Worm (Caenorhabditis elegans) whole organism, L2 larva: ENCODE measurements around the gene C08B6.3.
A peak's percentile ranks its signal among the peaks of the same experiment; 100 is the strongest.

ENCODE experiments used
- C34F6.9 ChIP-seq: fragments of 150-350 bp; optimal IDR thresholded peaks from 2 replicates; lab custom pipeline; 2014; ENCODE audit warnings: missing biosample characterization, missing genetic modification characterization
- Y55F3AM.14 ChIP-seq: fragments of 200-800 bp; sonication (Bioruptor generic); optimal IDR thresholded peaks from 2 replicates; lab custom pipeline; 2018; ENCODE audit warnings: mild to moderate bottlenecking, missing genetic modification characterization, missing compliant biosample characterization
- ZK546.5 ChIP-seq: sonication (generic microtip); optimal IDR thresholded peaks from 2 replicates; lab custom pipeline; 2017; ENCODE audit warnings: missing biosample characterization, missing genetic modification characterization
- ama-1 ChIP-seq: fragments of 150-350 bp; optimal IDR thresholded peaks from 2 replicates; lab custom pipeline; 2018; ENCODE audit warnings: inconsistent platforms
- crh-2 ChIP-seq: sonication (generic microtip); optimal IDR thresholded peaks from 2 replicates; lab custom pipeline; 2017; ENCODE audit warnings: missing biosample characterization, missing genetic modification characterization
- dmd-4 ChIP-seq: sonication (generic microtip); optimal IDR thresholded peaks from 2 replicates; lab custom pipeline; 2017; ENCODE audit warnings: missing biosample characterization, missing genetic modification characterization
- egl-27 ChIP-seq: sonication (generic microtip); optimal IDR thresholded peaks from 3 replicates; lab custom pipeline; 2017; ENCODE audit warnings: missing biosample characterization, missing genetic modification reagents, missing genetic modification characterization
- elt-1 ChIP-seq: fragments of 150-350 bp; optimal IDR thresholded peaks from 2 replicates; lab custom pipeline; 2014; ENCODE audit warnings: missing biosample characterization, missing genetic modification characterization
- gmeb-1 ChIP-seq: fragments of 150-350 bp; optimal IDR thresholded peaks from 2 replicates; lab custom pipeline; 2014; ENCODE audit warnings: missing biosample characterization, missing genetic modification characterization
- lin-13 ChIP-seq: fragments of 150-350 bp; optimal IDR thresholded peaks from 2 replicates; lab custom pipeline; 2014; ENCODE audit warnings: missing biosample characterization, missing genetic modification reagents, missing genetic modification characterization
- lin-39 ChIP-seq: fragments of 150-350 bp; optimal IDR thresholded peaks from 2 replicates; lab custom pipeline; 2014; ENCODE audit warnings: missing biosample characterization, missing genetic modification reagents, missing genetic modification characterization
- mbf-1 ChIP-seq: sonication (generic microtip); optimal IDR thresholded peaks from 2 replicates; lab custom pipeline; 2017; ENCODE audit warnings: missing biosample characterization, missing genetic modification characterization
- nhr-10 ChIP-seq: sonication (generic microtip); optimal IDR thresholded peaks from 2 replicates; lab custom pipeline; 2017; ENCODE audit warnings: missing biosample characterization, missing genetic modification characterization
- nhr-129 ChIP-seq: fragments of 150-350 bp; optimal IDR thresholded peaks from 2 replicates; lab custom pipeline; 2014; ENCODE audit warnings: missing biosample characterization, missing genetic modification characterization
- nhr-21 ChIP-seq: fragments of 150-350 bp; optimal IDR thresholded peaks from 2 replicates; lab custom pipeline; 2014; ENCODE audit warnings: missing biosample characterization, missing genetic modification characterization
- nhr-25 ChIP-seq: fragments of 150-350 bp; sonication (generic microtip); optimal IDR thresholded peaks from 3 replicates; lab custom pipeline; 2014; ENCODE audit warnings: missing biosample characterization, missing genetic modification characterization
- nhr-6 ChIP-seq: fragments of 150-350 bp; optimal IDR thresholded peaks from 2 replicates; lab custom pipeline; 2014; ENCODE audit warnings: missing biosample characterization, missing genetic modification characterization
- sem-4 ChIP-seq: fragments of 150-350 bp; optimal IDR thresholded peaks from 2 replicates; lab custom pipeline; 2014; ENCODE audit warnings: missing biosample characterization, missing genetic modification reagents, missing genetic modification characterization
- sma-3 ChIP-seq: sonication (generic microtip); optimal IDR thresholded peaks from 2 replicates; lab custom pipeline; 2016; ENCODE audit warnings: missing genetic modification reagents, missing genetic modification characterization, missing compliant biosample characterization
- sma-9 ChIP-seq, 2 experiments: fragments of 150-350 bp in 1 of 2; sonication (generic microtip) in 1 of 2; optimal IDR thresholded peaks; 2 replicates each; lab custom pipeline; 2014 to 2016; ENCODE audit warnings: missing genetic modification characterization in 2 of 2, mild to moderate bottlenecking in 1 of 2, missing biosample characterization in 1 of 2, missing compliant biosample characterization in 1 of 2, missing genetic modification reagents in 1 of 2, moderate library complexity in 1 of 2
- snpc-4 ChIP-seq: fragments of 150-350 bp; optimal IDR thresholded peaks from 2 replicates; lab custom pipeline; 2014; ENCODE audit warnings: missing biosample characterization, missing genetic modification characterization
- unc-39 ChIP-seq: fragments of 150-350 bp; optimal IDR thresholded peaks from 2 replicates; lab custom pipeline; 2014; ENCODE audit warnings: missing biosample characterization, missing genetic modification characterization
- zag-1 ChIP-seq: fragments of 150-350 bp; optimal IDR thresholded peaks from 2 replicates; lab custom pipeline; 2014; ENCODE audit warnings: missing biosample characterization, missing genetic modification characterization
- ztf-1 ChIP-seq: fragments of 200-800 bp; sonication (Bioruptor generic); conservative IDR thresholded peaks from 2 replicates; pipeline ENCODE4 v1.3.6; 2022; ENCODE audit warnings: missing genetic modification characterization, missing compliant biosample characterization
- ztf-4 ChIP-seq: fragments of 150-350 bp; optimal IDR thresholded peaks from 2 replicates; lab custom pipeline; 2014; ENCODE audit warnings: missing biosample characterization, missing genetic modification characterization

C08B6.3 gene

DNA sequence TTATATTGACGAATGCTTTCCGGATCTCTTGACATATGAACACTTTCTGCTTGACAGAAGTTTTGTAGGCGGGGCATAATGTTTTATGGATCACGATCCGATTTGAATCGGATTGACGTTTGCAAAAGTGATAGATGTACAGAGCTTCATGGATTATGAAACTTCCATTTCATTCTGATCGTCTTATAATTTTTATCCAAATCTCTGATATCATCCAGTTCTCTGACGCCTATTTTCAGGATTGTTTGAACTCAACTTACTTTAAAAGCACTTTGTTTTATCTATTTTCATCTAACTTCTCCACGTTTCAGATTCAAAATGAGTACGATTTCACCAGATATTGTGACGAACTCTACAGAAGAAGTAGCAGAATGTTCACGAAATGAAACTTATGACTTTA lies 45.3 kb downstream of the C08B6.3 start, which contains the start of gene npr-39:
Gene npr-39, plus strand, starts transcription at position 301 of the 400 bp plus-strand sequence.
- TF ChIP-seq nhr-10 (tag; lab: Kevin White, UChicago) = no peak
- no peak for TF ChIP-seq egl-27
- no peak for TF ChIP-seq gmeb-1 (tag; lab: Kevin White, UChicago)
- no peak for TF ChIP-seq nhr-25 (tag; lab: Kevin White, UChicago)
- no peak for TF ChIP-seq zag-1 (tag; lab: Kevin White, UChicago)
- TF ChIP-seq ztf-4 (tag; lab: Kevin White, UChicago) = no peak
- no peak for TF ChIP-seq ama-1 (lab: Kevin White, UChicago)
- no peak for TF ChIP-seq ZK546.5 (tag; lab: Kevin White, UChicago)
- no peak for TF ChIP-seq nhr-6 (tag; lab: Kevin White, UChicago)
- TF ChIP-seq mbf-1 (tag; lab: Kevin White, UChicago) = no peak
- TF ChIP-seq sma-9 (GFP tag; optimal IDR thresholded peaks at IDR 0.05; lab: Kevin White, UChicago) = no peak
- no peak for TF ChIP-seq sma-9 (tag; optimal IDR thresholded peaks at IDR 0.05; lab: Kevin White, UChicago)
- no peak for TF ChIP-seq sma-3 (GFP tag; lab: Kevin White, UChicago)

DNA sequence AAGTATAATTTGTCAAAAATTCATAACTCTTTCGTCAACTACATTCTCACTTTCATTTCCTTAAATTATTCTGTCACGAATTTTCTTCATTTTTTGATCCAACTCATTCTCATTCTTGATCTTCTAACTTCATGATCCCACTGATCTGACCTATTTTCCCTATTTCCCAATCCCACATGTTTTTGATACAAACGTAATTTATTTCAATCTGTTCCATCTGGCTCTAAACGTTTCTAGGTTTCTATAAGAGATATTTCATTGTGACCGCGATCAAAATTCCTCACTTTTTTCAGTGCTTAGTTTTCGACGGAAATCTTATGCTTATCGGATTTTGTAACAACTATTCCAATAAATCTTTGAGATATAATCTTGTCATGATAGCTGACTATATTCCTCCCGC lies 46.4 kb downstream of the C08B6.3 start:
- TF ChIP-seq crh-2 (tag; lab: Kevin White, UChicago) = no peak
- no peak for TF ChIP-seq sem-4 (tag; lab: Kevin White, UChicago)
- TF ChIP-seq ztf-1 (GFP tag; lab: Robert Waterston, UW) = no peak
- TF ChIP-seq, all 48 proteins: peak for 0

DNA sequence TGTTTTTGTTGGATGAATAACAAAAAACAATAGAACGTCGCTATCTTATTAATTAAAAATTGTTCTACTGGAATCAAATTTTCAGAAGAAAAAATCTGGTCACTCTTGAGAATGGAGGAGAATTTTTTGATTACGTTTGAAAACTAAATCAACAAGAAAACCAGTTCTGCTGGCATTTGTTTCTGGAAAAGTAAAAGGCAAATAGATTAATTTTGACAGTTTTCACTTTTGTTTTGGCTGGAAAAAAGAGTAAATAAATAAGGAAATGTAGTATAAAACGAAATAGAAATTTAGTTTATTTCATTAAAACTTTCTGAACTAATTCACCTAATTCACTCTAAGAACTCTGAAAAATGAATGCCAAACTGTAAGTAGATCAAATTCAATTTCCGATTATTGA lies 47.9 kb downstream of the C08B6.3 start, which contains the start of gene fipr-13:
Gene fipr-13, plus strand, starts transcription at position 301 of the 400 bp plus-strand sequence.
- no peak for TF ChIP-seq egl-27
- no peak for TF ChIP-seq elt-1 (tag; lab: Kevin White, UChicago)
- no peak for TF ChIP-seq lin-13 (GFP tag; lab: Kevin White, UChicago)
- no peak for TF ChIP-seq nhr-21 (tag; lab: Kevin White, UChicago)
- no peak for TF ChIP-seq unc-39 (tag; lab: Kevin White, UChicago)
- TF ChIP-seq ama-1 (lab: Kevin White, UChicago) = no peak
- no peak for TF ChIP-seq ztf-1 (GFP tag; lab: Robert Waterston, UW)
- no peak for TF ChIP-seq lin-39
- no peak for TF ChIP-seq snpc-4
- TF ChIP-seq ztf-4 (tag; lab: Kevin White, UChicago) = no peak
- no peak for TF ChIP-seq Y55F3AM.14 (GFP tag; lab: Kevin White, UChicago)
- no peak for TF ChIP-seq nhr-129 (tag; lab: Kevin White, UChicago)
- no peak for TF ChIP-seq dmd-4 (tag; lab: Kevin White, UChicago)

DNA sequence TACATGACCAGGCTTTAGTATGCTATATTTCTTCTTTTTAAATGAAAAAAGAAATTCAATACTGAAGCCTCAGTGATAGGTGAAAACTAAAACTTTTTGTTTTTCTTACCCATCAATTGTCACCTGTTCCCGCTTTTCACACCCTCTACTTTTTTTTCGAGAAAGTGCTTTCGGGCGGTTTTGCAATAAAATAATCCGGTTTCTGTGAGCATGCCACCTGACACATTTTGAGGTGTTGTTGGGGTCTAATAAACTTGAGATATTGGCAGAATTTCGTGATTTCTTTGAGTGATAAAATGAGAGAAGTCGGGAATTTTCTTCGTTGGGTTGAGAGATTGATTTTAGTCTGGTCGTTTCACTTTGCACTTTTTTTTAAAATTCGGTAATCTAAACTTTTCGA lies 52.0 kb downstream of the C08B6.3 start:
- peak; percentile 9 for TF ChIP-seq C34F6.9
- TF ChIP-seq nhr-129 (tag; lab: Kevin White, UChicago) = peak; percentile 6
- no peak for TF ChIP-seq egl-27
- TF ChIP-seq, all 48 proteins: peak for 2
